Worm (Caenorhabditis elegans) whole organism, late embryonic: ENCODE data around the gene riok-3.

Source experiments
- C08G9.2 ChIP-seq: sonication (generic microtip); optimal IDR thresholded peaks from 2 replicates; lab custom pipeline; 2016; ENCODE audit warnings: mild to moderate bottlenecking, missing genetic modification characterization, moderate library complexity, missing compliant biosample characterization
- C38D4.7 ChIP-seq: fragments of 200-800 bp; sonication (Bioruptor generic); optimal IDR thresholded peaks from 2 replicates; lab custom pipeline; 2018; ENCODE audit warnings: mild to moderate bottlenecking, missing genetic modification characterization, moderate library complexity, missing compliant biosample characterization
- K02D7.2 ChIP-seq: sonication (generic microtip); optimal IDR thresholded peaks from 2 replicates; lab custom pipeline; 2017; ENCODE audit warnings: mild to moderate bottlenecking, missing genetic modification characterization, missing compliant biosample characterization
- T23F11.4 ChIP-seq: fragments of 200-800 bp; sonication (Bioruptor generic); optimal IDR thresholded peaks from 2 replicates; lab custom pipeline; 2018; ENCODE audit warnings: mild to moderate bottlenecking, missing genetic modification characterization, missing compliant biosample characterization
- ahr-1 ChIP-seq: sonication (generic microtip); optimal IDR thresholded peaks from 2 replicates; lab custom pipeline; 2016; ENCODE audit warnings: missing genetic modification characterization, missing compliant biosample characterization
- ama-1 ChIP-seq: fragments of 150-350 bp; optimal IDR thresholded peaks from 2 replicates; lab custom pipeline; 2014
- ceh-18 ChIP-seq: sonication (generic microtip); optimal IDR thresholded peaks from 2 replicates; lab custom pipeline; 2016; ENCODE audit warnings: missing genetic modification characterization, missing compliant biosample characterization
- ceh-19 ChIP-seq: fragments of 200-800 bp; sonication (Bioruptor generic); optimal IDR thresholded peaks from 2 replicates; lab custom pipeline; 2018; ENCODE audit warnings: mild to moderate bottlenecking, missing genetic modification characterization, missing compliant biosample characterization
- ceh-2 ChIP-seq: sonication (generic microtip); optimal IDR thresholded peaks from 2 replicates; lab custom pipeline; 2016; ENCODE audit warnings: missing genotype, missing genetic modification characterization, missing compliant biosample characterization
- ceh-24 ChIP-seq: sonication (generic microtip); optimal IDR thresholded peaks from 2 replicates; lab custom pipeline; 2016; ENCODE audit warnings: mild to moderate bottlenecking, missing genetic modification characterization, missing compliant biosample characterization
- ceh-6 ChIP-seq: fragments of 200-800 bp; sonication (Bioruptor generic); optimal IDR thresholded peaks from 2 replicates; lab custom pipeline; 2018; ENCODE audit warnings: mild to moderate bottlenecking, missing genetic modification characterization, missing compliant biosample characterization
- eyg-1 ChIP-seq: sonication (generic microtip); optimal IDR thresholded peaks from 2 replicates; lab custom pipeline; 2016; ENCODE audit warnings: missing genotype, missing genetic modification characterization, missing compliant biosample characterization
- fax-1 ChIP-seq: sonication (generic microtip); optimal IDR thresholded peaks from 2 replicates; lab custom pipeline; 2016; ENCODE audit warnings: missing genotype, missing genetic modification characterization, missing compliant biosample characterization
- fkh-10 ChIP-seq: fragments of 150-350 bp; optimal IDR thresholded peaks from 2 replicates; lab custom pipeline; 2014; ENCODE audit warnings: missing biosample characterization, missing genetic modification reagents, missing genetic modification characterization
- fkh-6 ChIP-seq: sonication (generic microtip); optimal IDR thresholded peaks from 2 replicates; lab custom pipeline; 2016; ENCODE audit warnings: missing genetic modification characterization, missing compliant biosample characterization
- gmeb-2 ChIP-seq: sonication (generic microtip); optimal IDR thresholded peaks from 2 replicates; lab custom pipeline; 2016; ENCODE audit warnings: missing genetic modification characterization, inconsistent platforms, missing compliant biosample characterization
- hlh-13 ChIP-seq: fragments of 200-800 bp; sonication (Bioruptor generic); optimal IDR thresholded peaks from 2 replicates; lab custom pipeline; 2018; ENCODE audit warnings: mild to moderate bottlenecking, missing genetic modification characterization, missing compliant biosample characterization
- hlh-15 ChIP-seq: sonication (generic microtip); optimal IDR thresholded peaks from 2 replicates; lab custom pipeline; 2016; ENCODE audit warnings: missing genetic modification characterization, missing compliant biosample characterization
- hlh-30 ChIP-seq: sonication (generic microtip); optimal IDR thresholded peaks from 2 replicates; lab custom pipeline; 2017; ENCODE audit warnings: antibody characterized with exemption, missing genetic modification characterization, missing compliant biosample characterization; ENCODE audit not compliant: insufficient read depth
- hlh-6 ChIP-seq: sonication (generic microtip); optimal IDR thresholded peaks from 2 replicates; lab custom pipeline; 2016; ENCODE audit warnings: missing genotype, missing genetic modification characterization, missing compliant biosample characterization
- hlh-8 ChIP-seq: sonication (generic microtip); optimal IDR thresholded peaks from 2 replicates; lab custom pipeline; 2016; ENCODE audit warnings: missing genotype, missing genetic modification characterization, missing compliant biosample characterization
- lim-6 ChIP-seq: sonication (generic microtip); optimal IDR thresholded peaks from 2 replicates; lab custom pipeline; 2016; ENCODE audit warnings: missing genetic modification characterization, missing compliant biosample characterization
- madf-2 ChIP-seq: sonication (generic microtip); optimal IDR thresholded peaks from 2 replicates; lab custom pipeline; 2017; ENCODE audit warnings: missing genetic modification characterization, missing compliant biosample characterization
- nhr-11 ChIP-seq: fragments of 150-350 bp; optimal IDR thresholded peaks from 2 replicates; lab custom pipeline; 2014; ENCODE audit warnings: missing biosample characterization, missing genetic modification characterization
- npax-4 ChIP-seq: sonication (generic microtip); optimal IDR thresholded peaks from 2 replicates; lab custom pipeline; 2016; ENCODE audit warnings: missing genetic modification characterization, missing compliant biosample characterization
- odd-2 ChIP-seq: sonication (generic microtip); optimal IDR thresholded peaks from 2 replicates; lab custom pipeline; 2017; ENCODE audit warnings: antibody characterized with exemption, mild to moderate bottlenecking, missing genetic modification characterization, missing compliant biosample characterization
- pha-2 ChIP-seq: sonication (generic microtip); optimal IDR thresholded peaks from 2 replicates; lab custom pipeline; 2017; ENCODE audit warnings: mild to moderate bottlenecking, missing genetic modification characterization, missing compliant biosample characterization
- pqm-1 ChIP-seq: sonication (generic microtip); optimal IDR thresholded peaks from 2 replicates; lab custom pipeline; 2016; ENCODE audit warnings: missing genetic modification characterization, missing compliant biosample characterization
- pros-1 ChIP-seq: fragments of 150-350 bp; optimal IDR thresholded peaks from 2 replicates; lab custom pipeline; 2014; ENCODE audit warnings: missing biosample characterization, missing genetic modification reagents, missing genetic modification characterization
- ref-2 ChIP-seq: sonication (generic microtip); optimal IDR thresholded peaks from 2 replicates; lab custom pipeline; 2016; ENCODE audit warnings: missing genetic modification characterization, missing compliant biosample characterization
- sox-2 ChIP-seq: fragments of 200-800 bp; sonication (Bioruptor generic); IDR thresholded peaks from 2 replicates; pipeline ENCODE4 v1.3.6; 2022; ENCODE audit warnings: missing genetic modification reagents, missing genetic modification characterization, missing compliant biosample characterization
- tbx-2 ChIP-seq: sonication (generic microtip); optimal IDR thresholded peaks from 2 replicates; lab custom pipeline; 2016; ENCODE audit warnings: missing genetic modification characterization, missing compliant biosample characterization
- ttx-3 ChIP-seq: sonication (generic microtip); optimal IDR thresholded peaks from 2 replicates; lab custom pipeline; 2016; ENCODE audit warnings: missing genetic modification reagents, missing genetic modification characterization, missing compliant biosample characterization
- unc-42 ChIP-seq: sonication (generic microtip); optimal IDR thresholded peaks from 2 replicates; lab custom pipeline; 2016; ENCODE audit warnings: missing genotype, missing genetic modification characterization, missing compliant biosample characterization
- unc-55 ChIP-seq: sonication (generic microtip); optimal IDR thresholded peaks from 2 replicates; lab custom pipeline; 2017; ENCODE audit warnings: missing biosample characterization, missing genetic modification reagents, missing genetic modification characterization
- unc-86 ChIP-seq: sonication (generic microtip); optimal IDR thresholded peaks from 2 replicates; lab custom pipeline; 2016; ENCODE audit warnings: missing genetic modification characterization, missing compliant biosample characterization

The riok-3 gene

DNA sequence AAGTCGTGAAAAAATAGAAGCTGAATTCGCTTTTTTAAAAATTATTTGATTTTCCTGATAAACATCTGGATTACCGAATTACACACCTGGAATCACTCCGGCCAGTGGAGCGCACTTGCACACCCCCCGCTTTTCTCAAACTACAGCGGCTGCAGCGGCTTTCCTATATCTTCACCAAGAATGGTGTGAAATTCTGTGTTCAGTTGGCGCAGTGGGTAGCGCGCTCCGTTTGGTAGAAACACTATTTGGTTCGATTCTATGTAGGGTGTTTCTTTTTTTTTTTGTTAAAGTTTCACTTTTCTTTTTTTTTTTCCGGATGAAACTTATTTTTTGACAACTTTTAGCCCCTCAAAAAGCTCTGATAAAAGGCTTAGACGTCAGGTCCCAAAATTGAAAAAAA, 44.3 kb upstream of the riok-3 start:
- TF ChIP-seq sox-2 (GFP tag; lab: Robert Waterston, UW) (peak; percentile 31; the same call in 1 of the 2 replicates), hlh-8 (peak; percentile 8)
- TF ChIP-seq, all 69 proteins: peak for 2; not testable (repeated sequence) for 67

DNA sequence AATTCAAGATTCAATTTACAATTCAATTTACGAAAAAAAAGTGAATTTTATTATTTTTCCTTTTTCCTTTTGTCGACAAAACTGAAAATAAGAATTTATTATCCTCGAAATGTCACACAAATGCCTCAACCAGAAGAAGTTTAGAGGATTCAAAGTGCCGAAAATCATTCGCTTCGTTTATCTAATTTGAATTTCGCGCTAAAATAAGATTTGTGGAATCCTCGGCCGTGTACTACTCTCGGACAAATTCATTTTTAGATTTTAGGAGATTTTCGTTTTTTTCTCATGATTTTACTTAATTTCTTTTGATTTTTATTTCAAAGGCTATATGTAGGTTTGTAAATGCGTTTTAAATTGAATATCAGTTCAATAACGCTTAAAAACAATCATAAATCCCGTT, 43.8 kb upstream of the riok-3 start:
- TF ChIP-seq pqm-1 (tag; lab: Kevin White, UChicago) (no peak), ama-1 (no peak), hlh-13 (GFP tag; lab: Kevin White, UChicago) (no peak), hlh-30 (tag; lab: Kevin White, UChicago) (no peak), T23F11.4 (GFP tag; lab: Kevin White, UChicago) (no peak), madf-2 (tag; lab: Kevin White, UChicago) (no peak), lim-6 (tag; lab: Kevin White, UChicago) (no peak), K02D7.2 (tag; lab: Kevin White, UChicago) (no peak), ceh-19 (GFP tag; lab: Kevin White, UChicago) (no peak), sox-2 (GFP tag; lab: Robert Waterston, UW) (no peak), ceh-24 (tag; lab: Kevin White, UChicago) (no peak), unc-86 (no peak), ahr-1 (tag; lab: Kevin White, UChicago) (no peak), gmeb-2 (tag; lab: Kevin White, UChicago) (no peak)
- TF ChIP-seq, all 69 proteins: peak for 0

ce11 chrIII:9848083-9848482, 43.3 kb upstream of the riok-3 start, which contains the start of gene mrpl-36:
mrpl-36 (minus strand) TSS chrIII:9848116.
- TF ChIP-seq hlh-15 (tag; lab: Kevin White, UChicago): no peak
- peak; percentile 11 for TF ChIP-seq unc-55 (GFP tag; lab: Kevin White, UChicago)

DNA sequence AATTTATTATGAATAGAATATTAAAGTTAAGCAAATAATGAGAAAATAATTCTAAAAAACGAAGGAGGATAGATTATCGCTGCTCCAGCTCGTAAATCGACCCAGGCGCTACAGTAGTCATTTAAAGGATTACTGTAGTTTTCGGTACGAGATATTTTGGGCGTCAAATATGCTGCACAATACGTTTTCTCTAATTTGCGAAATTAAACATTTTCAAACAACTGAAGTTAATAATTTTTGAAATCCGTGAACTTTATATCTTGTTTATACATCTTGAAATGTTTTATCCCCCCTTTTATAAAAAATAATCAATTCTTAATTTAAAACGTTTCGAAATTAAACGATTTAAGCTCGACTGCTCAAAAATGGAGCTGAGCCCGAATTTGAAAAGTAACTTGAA, 41.3 kb upstream of the riok-3 start, which contains the start of gene K11H3.2:
K11H3.2 (plus strand) TSS at position 301 of the 400 bp plus-strand sequence.
- no peak for TF ChIP-seq npax-4 (tag; lab: Kevin White, UChicago)
- no peak for TF ChIP-seq ceh-2 (tag; lab: Kevin White, UChicago)
- no peak for TF ChIP-seq fkh-6 (tag; lab: Kevin White, UChicago)
- TF ChIP-seq pros-1 (tag; lab: Kevin White, UChicago): no peak
- no peak for TF ChIP-seq sox-2 (GFP tag; lab: Robert Waterston, UW)
- no peak for TF ChIP-seq hlh-6
- TF ChIP-seq hlh-13 (GFP tag; lab: Kevin White, UChicago): no peak
- no peak for TF ChIP-seq C38D4.7
- TF ChIP-seq nhr-11 (tag; lab: Kevin White, UChicago): no peak
- TF ChIP-seq hlh-15 (tag; lab: Kevin White, UChicago): no peak
- TF ChIP-seq odd-2: no peak
- TF ChIP-seq unc-55 (GFP tag; lab: Kevin White, UChicago): no peak
- no peak for TF ChIP-seq pha-2
- TF ChIP-seq ceh-18: no peak
- no peak for TF ChIP-seq ref-2 (tag; lab: Kevin White, UChicago)
- TF ChIP-seq ceh-6 (GFP tag; lab: Kevin White, UChicago): no peak
- TF ChIP-seq eyg-1 (tag; lab: Kevin White, UChicago): no peak
- no peak for TF ChIP-seq ttx-3
- TF ChIP-seq fkh-10 (GFP tag; lab: Kevin White, UChicago): no peak
- no peak for TF ChIP-seq fax-1 (tag; lab: Kevin White, UChicago)

DNA sequence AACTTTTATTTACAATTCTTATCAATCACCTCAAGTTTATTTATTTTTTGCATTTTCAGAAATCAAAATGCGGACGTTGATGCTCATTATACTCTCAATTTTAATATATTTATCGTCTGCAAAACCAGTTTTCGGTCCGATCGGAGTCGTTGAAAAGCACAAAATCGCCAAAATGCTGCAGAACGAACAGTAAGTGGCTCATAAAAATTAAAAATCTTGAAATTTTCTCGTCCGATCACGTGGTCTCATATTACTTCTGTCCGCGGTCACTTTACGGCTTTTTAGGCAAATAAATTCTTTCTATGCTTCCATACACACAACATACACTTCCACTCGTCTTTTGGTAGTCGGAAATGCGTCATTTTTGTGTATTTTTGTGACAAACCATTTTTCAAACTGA, 38.9 kb upstream of the riok-3 start, which contains the start of gene K11H3.5:
K11H3.5 (plus strand) TSS at position 54 of the 400 bp plus-strand sequence.
- TF ChIP-seq tbx-2 (tag; lab: Kevin White, UChicago): no peak
- TF ChIP-seq unc-42 (tag; lab: Kevin White, UChicago): no peak
- no peak for TF ChIP-seq fkh-6 (tag; lab: Kevin White, UChicago)
- TF ChIP-seq C08G9.2: no peak
- no peak for TF ChIP-seq unc-86
- TF ChIP-seq eyg-1 (tag; lab: Kevin White, UChicago): no peak
- TF ChIP-seq, all 69 proteins: peak for 0
